Worm (Caenorhabditis elegans) whole organism, late embryonic: ENCODE data around the gene ZC477.4.
A peak's percentile ranks its signal among the peaks of the same experiment; 100 is the strongest.

Experiments
- C38D4.7 ChIP-seq: fragments of 200-800 bp; sonication (Bioruptor generic); optimal IDR thresholded peaks from 2 replicates; lab custom pipeline; 2018; ENCODE audit warnings: mild to moderate bottlenecking, missing genetic modification characterization, moderate library complexity, missing compliant biosample characterization
- K09A11.1 ChIP-seq: sonication (generic microtip); optimal IDR thresholded peaks from 2 replicates; lab custom pipeline; 2017; ENCODE audit warnings: antibody characterized with exemption, mild to moderate bottlenecking, missing genetic modification characterization, missing compliant biosample characterization; ENCODE audit not compliant: insufficient read depth
- T23F11.4 ChIP-seq: fragments of 200-800 bp; sonication (Bioruptor generic); optimal IDR thresholded peaks from 2 replicates; lab custom pipeline; 2018; ENCODE audit warnings: mild to moderate bottlenecking, missing genetic modification characterization, missing compliant biosample characterization
- ceh-14 ChIP-seq: sonication (generic microtip); optimal IDR thresholded peaks from 2 replicates; lab custom pipeline; 2016; ENCODE audit warnings: missing genotype, missing genetic modification characterization, missing compliant biosample characterization
- ceh-19 ChIP-seq: fragments of 200-800 bp; sonication (Bioruptor generic); optimal IDR thresholded peaks from 2 replicates; lab custom pipeline; 2018; ENCODE audit warnings: mild to moderate bottlenecking, missing genetic modification characterization, missing compliant biosample characterization
- ceh-2 ChIP-seq: sonication (generic microtip); optimal IDR thresholded peaks from 2 replicates; lab custom pipeline; 2016; ENCODE audit warnings: missing genotype, missing genetic modification characterization, missing compliant biosample characterization
- ceh-30 ChIP-seq: fragments of 150-350 bp; optimal IDR thresholded peaks from 2 replicates; lab custom pipeline; 2014; ENCODE audit warnings: missing biosample characterization, missing genetic modification characterization
- ceh-34 ChIP-seq: sonication (generic microtip); optimal IDR thresholded peaks from 2 replicates; lab custom pipeline; 2016; ENCODE audit warnings: mild to moderate bottlenecking, missing genetic modification characterization, missing compliant biosample characterization
- ceh-45 ChIP-seq: fragments of 200-800 bp; sonication (Bioruptor generic); IDR thresholded peaks from 2 replicates; pipeline ENCODE4 v1.3.6; 2022; ENCODE audit warnings: missing genetic modification reagents, missing genetic modification characterization, missing compliant biosample characterization
- ceh-48 ChIP-seq: sonication (generic microtip); optimal IDR thresholded peaks from 2 replicates; lab custom pipeline; 2016; ENCODE audit warnings: missing genetic modification characterization, inconsistent platforms, missing compliant biosample characterization
- ceh-6 ChIP-seq: fragments of 200-800 bp; sonication (Bioruptor generic); optimal IDR thresholded peaks from 2 replicates; lab custom pipeline; 2018; ENCODE audit warnings: mild to moderate bottlenecking, missing genetic modification characterization, missing compliant biosample characterization
- dmd-4 ChIP-seq: sonication (generic microtip); optimal IDR thresholded peaks from 2 replicates; lab custom pipeline; 2016; ENCODE audit warnings: borderline replicate concordance, missing genetic modification characterization, missing compliant biosample characterization
- dve-1 ChIP-seq: sonication (generic microtip); optimal IDR thresholded peaks from 2 replicates; lab custom pipeline; 2017; ENCODE audit warnings: antibody characterized with exemption, mild to moderate bottlenecking, missing genetic modification characterization, missing compliant biosample characterization
- elt-2 ChIP-seq: sonication (generic microtip); optimal IDR thresholded peaks from 2 replicates; lab custom pipeline; 2016; ENCODE audit warnings: missing genetic modification reagents, missing genetic modification characterization, missing compliant biosample characterization
- fax-1 ChIP-seq: sonication (generic microtip); optimal IDR thresholded peaks from 2 replicates; lab custom pipeline; 2016; ENCODE audit warnings: missing genotype, missing genetic modification characterization, missing compliant biosample characterization
- fkh-10 ChIP-seq: fragments of 150-350 bp; optimal IDR thresholded peaks from 2 replicates; lab custom pipeline; 2014; ENCODE audit warnings: missing biosample characterization, missing genetic modification reagents, missing genetic modification characterization
- fkh-6 ChIP-seq: sonication (generic microtip); optimal IDR thresholded peaks from 2 replicates; lab custom pipeline; 2016; ENCODE audit warnings: missing genetic modification characterization, missing compliant biosample characterization
- hlh-13 ChIP-seq: fragments of 200-800 bp; sonication (Bioruptor generic); optimal IDR thresholded peaks from 2 replicates; lab custom pipeline; 2018; ENCODE audit warnings: mild to moderate bottlenecking, missing genetic modification characterization, missing compliant biosample characterization
- lim-6 ChIP-seq: sonication (generic microtip); optimal IDR thresholded peaks from 2 replicates; lab custom pipeline; 2016; ENCODE audit warnings: missing genetic modification characterization, missing compliant biosample characterization
- lin-11 ChIP-seq: fragments of 200-800 bp; sonication (Bioruptor generic); optimal IDR thresholded peaks from 2 replicates; lab custom pipeline; 2018; ENCODE audit warnings: mild to moderate bottlenecking, missing genetic modification characterization, missing compliant biosample characterization
- mec-3 ChIP-seq: sonication (generic microtip); optimal IDR thresholded peaks from 2 replicates; lab custom pipeline; 2016; ENCODE audit warnings: borderline replicate concordance, missing genetic modification characterization, missing compliant biosample characterization
- nhr-11 ChIP-seq: fragments of 150-350 bp; optimal IDR thresholded peaks from 2 replicates; lab custom pipeline; 2014; ENCODE audit warnings: missing biosample characterization, missing genetic modification characterization
- nhr-232 ChIP-seq: sonication (generic microtip); optimal IDR thresholded peaks from 2 replicates; lab custom pipeline; 2016; ENCODE audit warnings: missing genetic modification characterization, missing compliant biosample characterization
- odd-2 ChIP-seq: sonication (generic microtip); optimal IDR thresholded peaks from 2 replicates; lab custom pipeline; 2017; ENCODE audit warnings: antibody characterized with exemption, mild to moderate bottlenecking, missing genetic modification characterization, missing compliant biosample characterization
- pag-3 ChIP-seq: sonication (generic microtip); optimal IDR thresholded peaks from 2 replicates; lab custom pipeline; 2016; ENCODE audit warnings: missing compliant biosample characterization, missing genetic modification characterization, borderline replicate concordance
- pat-9 ChIP-seq: fragments of 200-800 bp; sonication (Bioruptor generic); optimal IDR thresholded peaks from 2 replicates; lab custom pipeline; 2018; ENCODE audit warnings: mild to moderate bottlenecking, missing genetic modification characterization, moderate library complexity, missing compliant biosample characterization
- pax-1 ChIP-seq: fragments of 150-350 bp; optimal IDR thresholded peaks from 2 replicates; lab custom pipeline; 2014; ENCODE audit warnings: missing biosample characterization, missing genetic modification characterization
- pha-4 ChIP-seq: fragments of 150-350 bp; optimal IDR thresholded peaks from 2 replicates; lab custom pipeline; 2018; ENCODE audit warnings: missing biosample characterization, missing genetic modification reagents, missing genetic modification characterization
- pqm-1 ChIP-seq: sonication (generic microtip); optimal IDR thresholded peaks from 2 replicates; lab custom pipeline; 2016; ENCODE audit warnings: missing genetic modification characterization, missing compliant biosample characterization
- pros-1 ChIP-seq: fragments of 150-350 bp; optimal IDR thresholded peaks from 2 replicates; lab custom pipeline; 2014; ENCODE audit warnings: missing biosample characterization, missing genetic modification reagents, missing genetic modification characterization
- rnt-1 ChIP-seq: sonication (generic microtip); optimal IDR thresholded peaks from 2 replicates; lab custom pipeline; 2016; ENCODE audit warnings: missing genetic modification characterization, missing compliant biosample characterization
- sox-2 ChIP-seq: fragments of 200-800 bp; sonication (Bioruptor generic); IDR thresholded peaks from 2 replicates; pipeline ENCODE4 v1.3.6; 2022; ENCODE audit warnings: missing genetic modification reagents, missing genetic modification characterization, missing compliant biosample characterization
- sox-4 ChIP-seq: sonication (generic microtip); optimal IDR thresholded peaks from 2 replicates; lab custom pipeline; 2017; ENCODE audit warnings: mild to moderate bottlenecking, missing genetic modification characterization, inconsistent platforms, missing compliant biosample characterization
- syd-9 ChIP-seq: sonication (generic microtip); optimal IDR thresholded peaks from 2 replicates; lab custom pipeline; 2016; ENCODE audit warnings: mild to moderate bottlenecking, missing genetic modification characterization, moderate library complexity, missing compliant biosample characterization
- tbx-7 ChIP-seq: sonication (generic microtip); optimal IDR thresholded peaks from 2 replicates; lab custom pipeline; 2016; ENCODE audit warnings: missing genotype, missing genetic modification characterization, missing compliant biosample characterization
- ttx-3 ChIP-seq: sonication (generic microtip); optimal IDR thresholded peaks from 2 replicates; lab custom pipeline; 2016; ENCODE audit warnings: missing genetic modification reagents, missing genetic modification characterization, missing compliant biosample characterization
- unc-42 ChIP-seq: sonication (generic microtip); optimal IDR thresholded peaks from 2 replicates; lab custom pipeline; 2016; ENCODE audit warnings: missing genotype, missing genetic modification characterization, missing compliant biosample characterization
- unc-86 ChIP-seq: sonication (generic microtip); optimal IDR thresholded peaks from 2 replicates; lab custom pipeline; 2016; ENCODE audit warnings: missing genetic modification characterization, missing compliant biosample characterization
- zip-5 ChIP-seq: sonication (generic microtip); optimal IDR thresholded peaks from 2 replicates; lab custom pipeline; 2016; ENCODE audit warnings: missing genetic modification characterization, missing compliant biosample characterization
- ztf-16 ChIP-seq: sonication (generic microtip); optimal IDR thresholded peaks from 2 replicates; lab custom pipeline; 2017; ENCODE audit warnings: missing genetic modification characterization, missing compliant biosample characterization

ZC477.4 gene

ce11 chrIV:7133983-7134382, 35.4 kb upstream of the ZC477.4 start, which contains the start of gene mutd-1:
TSS of gene mutd-1 (minus strand) at chrIV:7134083.
- no peak for TF ChIP-seq pha-4 (tag; lab: Kevin White, UChicago)
- TF ChIP-seq nhr-11 (tag; lab: Kevin White, UChicago) = no peak
- no peak for TF ChIP-seq pat-9
- TF ChIP-seq ceh-14 (tag; lab: Kevin White, UChicago) = no peak

ce11 chrIV:7133140-7133539, 34.6 kb upstream of the ZC477.4 start, which contains the start of gene cyn-12:
TSS of gene cyn-12 (minus strand) at chrIV:7133217.
- TF ChIP-seq ceh-48 (tag; lab: Kevin White, UChicago) = peak; percentile 61
- no peak for TF ChIP-seq hlh-13
- TF ChIP-seq unc-42 (tag; lab: Kevin White, UChicago) = peak; percentile 71

- TF ChIP-seq sox-4 (tag; lab: Kevin White, UChicago) (no peak), fkh-6 (tag; lab: Kevin White, UChicago) (no peak), rnt-1 (tag; lab: Kevin White, UChicago) (no peak), ztf-16 (no peak), mec-3 (tag; lab: Kevin White, UChicago) (no peak), lin-11 (tag; lab: Kevin White, UChicago) (no peak)
These were observed 33.2 kb upstream of the ZC477.4 start, which contains the start of gene grsp-3 for ce11 chrIV:7131780-7132179. TSS of gene grsp-3 (minus strand) at chrIV:7131928.

- TF ChIP-seq C38D4.7 (GFP tag; lab: Kevin White, UChicago) (no peak), fax-1 (tag; lab: Kevin White, UChicago) (no peak), sox-2 (no peak), pag-3 (tag; lab: Kevin White, UChicago) (no peak), ceh-2 (tag; lab: Kevin White, UChicago) (no peak), T23F11.4 (GFP tag; lab: Kevin White, UChicago) (no peak), odd-2 (tag; lab: Kevin White, UChicago) (no peak)
- TF ChIP-seq, all 69 proteins: peak for 0
These were observed 22.9 kb upstream of the ZC477.4 start, which contains the start of the genes C34D4.10 and str-48 for ce11 chrIV:7121313-7122055. TSS of gene C34D4.10 (minus strand) at chrIV:7121413. TSS of gene str-48 (plus strand) at chrIV:7122005.

- TF ChIP-seq tbx-7 (tag; lab: Kevin White, UChicago) = no peak
- TF ChIP-seq dmd-4 = no peak
- no peak for TF ChIP-seq pqm-1
- no peak for TF ChIP-seq fax-1 (tag; lab: Kevin White, UChicago)
- no peak for TF ChIP-seq lim-6 (tag; lab: Kevin White, UChicago)
- TF ChIP-seq elt-2 (tag; lab: Kevin White, UChicago) = no peak
- TF ChIP-seq nhr-232 (tag; lab: Kevin White, UChicago) = no peak
- no peak for TF ChIP-seq ceh-19
- TF ChIP-seq odd-2 (tag; lab: Kevin White, UChicago) = no peak
- TF ChIP-seq unc-86 (tag; lab: Kevin White, UChicago) = no peak
- no peak for TF ChIP-seq nhr-11 (tag; lab: Kevin White, UChicago)
- TF ChIP-seq ceh-34 (tag; lab: Kevin White, UChicago) = no peak
- TF ChIP-seq, all 69 proteins: peak for 0
These were observed 16.0 kb upstream of the ZC477.4 start, which contains the start of gene nas-8 for ce11 chrIV:7114599-7114998. TSS of gene nas-8 (plus strand) at chrIV:7114899.

ce11 chrIV:7111354-7111753, 12.8 kb upstream of the ZC477.4 start, which contains the start of the genes ZC477.7 and ssq-3:
TSS of gene ZC477.7 (minus strand) at chrIV:7111454.
TSS of gene ssq-3 (plus strand) at chrIV:7111604.
- TF ChIP-seq ceh-45 (GFP tag; lab: Robert Waterston, UW) (no peak), K09A11.1 (tag; lab: Kevin White, UChicago) (no peak), sox-4 (tag; lab: Kevin White, UChicago) (no peak), dve-1 (tag; lab: Kevin White, UChicago) (no peak), zip-5 (tag; lab: Kevin White, UChicago) (no peak), ceh-6 (GFP tag; lab: Kevin White, UChicago) (no peak), syd-9 (tag; lab: Kevin White, UChicago) (no peak), ceh-14 (tag; lab: Kevin White, UChicago) (no peak), mec-3 (tag; lab: Kevin White, UChicago) (no peak), ceh-48 (tag; lab: Kevin White, UChicago) (no peak), tbx-7 (tag; lab: Kevin White, UChicago) (no peak), pros-1 (tag; lab: Kevin White, UChicago) (no peak), fkh-10 (no peak), ceh-30 (tag; lab: Kevin White, UChicago) (no peak), pha-4 (tag; lab: Kevin White, UChicago) (no peak), unc-86 (tag; lab: Kevin White, UChicago) (no peak), ttx-3 (tag; lab: Kevin White, UChicago) (no peak), pax-1 (tag; lab: Kevin White, UChicago) (no peak)
